Fruit fly (Drosophila melanogaster) whole organism, pupa: Measurements from ENCODE around the gene Es2.

Experiments
- CG17806 ChIP-seq: fragments of 200-800 bp; sonication (Bioruptor generic); optimal IDR thresholded peaks from 2 replicates; lab custom pipeline; 2018; ENCODE audit warnings: missing biosample characterization, mild to moderate bottlenecking, missing genetic modification characterization, moderate library complexity
- CG8159 ChIP-seq: fragments of 200-800 bp; sonication (Bioruptor generic); optimal IDR thresholded peaks from 3 replicates; lab custom pipeline; 2018; ENCODE audit warnings: missing biosample characterization, mild to moderate bottlenecking, missing genetic modification characterization, moderate library complexity
- EcR ChIP-seq: fragments of 200-800 bp; sonication (Bioruptor generic); optimal IDR thresholded peaks from 3 replicates; lab custom pipeline; 2019; ENCODE audit warnings: missing biosample characterization, missing genetic modification characterization, mild to moderate bottlenecking, moderate library complexity, missing genetic modification reagents
- Snoo ChIP-seq: fragments of 200-800 bp; sonication (Bioruptor generic); optimal IDR thresholded peaks from 3 replicates; lab custom pipeline; 2017; ENCODE audit warnings: missing biosample characterization, mild to moderate bottlenecking, missing genetic modification characterization, inconsistent platforms

- TF ChIP-seq EcR (GFP tag; lab: Kevin White, UChicago) (peak; percentile 52), CG8159 (tag; lab: Kevin White, UChicago) (no peak), Snoo (tag; lab: Kevin White, UChicago) (no peak), CG17806 (no peak)
Measured at dm6 chrX:8490291-8490975, 29.2 kb downstream of the Es2 start.
